Worm (Caenorhabditis elegans) whole organism, midembryonic: ENCODE results near the gene C14B9.10.

Experiments
- flt-1 ChIP-seq: fragments of 200-800 bp; sonication (Bioruptor generic); IDR thresholded peaks from 2 replicates; pipeline ENCODE4 v1.3.6; 2022; ENCODE audit warnings: missing genetic modification characterization, missing compliant biosample characterization
- tab-1 ChIP-seq: fragments of 200-800 bp; sonication (Bioruptor generic); IDR thresholded peaks from 2 replicates; pipeline ENCODE4 v1.3.6; 2022; ENCODE audit warnings: missing genetic modification characterization, missing compliant biosample characterization
- ztf-23 ChIP-seq: fragments of 200-800 bp; sonication (Bioruptor generic); IDR thresholded peaks from 2 replicates; pipeline ENCODE4 v1.3.6; 2022; ENCODE audit warnings: missing genetic modification reagents, missing genetic modification characterization, missing compliant biosample characterization
- ztf-29 ChIP-seq: fragments of 200-800 bp; sonication (Bioruptor generic); IDR thresholded peaks from 2 replicates; pipeline ENCODE4 v1.3.6; 2022; ENCODE audit warnings: missing genetic modification reagents, missing genetic modification characterization, missing compliant biosample characterization

DNA sequence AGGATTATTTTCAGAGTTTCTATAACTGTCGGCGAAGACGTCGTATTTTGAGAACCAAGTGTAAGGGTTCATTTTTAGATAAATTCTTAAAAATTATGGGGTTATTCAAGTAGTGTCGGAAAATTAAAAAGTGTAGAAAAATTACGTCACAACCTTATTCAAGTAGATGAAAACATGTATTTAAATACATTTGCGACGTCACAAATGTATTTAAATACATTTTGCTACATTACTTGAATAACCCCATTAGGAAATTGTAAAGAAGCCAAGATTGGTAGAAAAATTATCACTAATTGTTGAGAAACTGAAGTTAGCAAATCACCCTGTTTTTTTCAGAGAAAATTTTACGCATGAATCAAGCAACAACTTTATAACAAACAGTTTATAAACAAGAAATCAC, 1.5 kb upstream of the C14B9.10 start:
- TF ChIP-seq ztf-29 (GFP tag; lab: Robert Waterston, UW) (no peak), flt-1 (no peak), ztf-23 (no peak), tab-1 (no peak)
